Worm (Caenorhabditis elegans) whole organism, L1 larva: ENCODE data around the gene T21H3.5.
A peak's percentile ranks its signal among the peaks of the same experiment; 100 is the strongest.

Source experiments
- C04F5.9 ChIP-seq: sonication (generic microtip); optimal IDR thresholded peaks from 2 replicates; lab custom pipeline; 2016; ENCODE audit warnings: missing genetic modification characterization, missing compliant biosample characterization
- C16A3.4 ChIP-seq: fragments of 150-350 bp; optimal IDR thresholded peaks from 2 replicates; lab custom pipeline; 2014; ENCODE audit warnings: missing biosample characterization, missing genetic modification characterization
- F16B12.6 ChIP-seq: fragments of 150-350 bp; optimal IDR thresholded peaks from 2 replicates; lab custom pipeline; 2014; ENCODE audit warnings: missing biosample characterization, missing genetic modification characterization
- Y116A8C.19 ChIP-seq: sonication (generic microtip); optimal IDR thresholded peaks from 2 replicates; lab custom pipeline; 2016; ENCODE audit warnings: missing compliant biosample characterization, missing genetic modification characterization, borderline replicate concordance
- blmp-1 ChIP-seq: fragments of 150-350 bp; optimal IDR thresholded peaks from 2 replicates; lab custom pipeline; 2014; ENCODE audit warnings: missing biosample characterization, missing genetic modification characterization
- ceh-82 ChIP-seq, 3 experiments: fragments of 150-350 bp in 1 of 3; sonication (generic microtip) in 2 of 3; optimal IDR thresholded peaks; 2 replicates each; lab custom pipeline; 2014 to 2017; ENCODE audit warnings: missing biosample characterization in 3 of 3, missing genetic modification characterization in 3 of 3
- ceh-88 ChIP-seq: fragments of 200-800 bp; sonication (Bioruptor generic); IDR thresholded peaks from 2 replicates; pipeline ENCODE4 v1.3.6; 2022; ENCODE audit warnings: missing genetic modification characterization, missing compliant biosample characterization
- dpl-1 ChIP-seq, 3 experiments: fragments of 150-350 bp in 2 of 3; sonication (generic microtip) in 1 of 3; optimal IDR thresholded peaks; 2 replicates each; lab custom pipeline; 2014 to 2017; ENCODE audit warnings: missing biosample characterization in 3 of 3, missing genetic modification characterization in 3 of 3, missing genetic modification reagents in 3 of 3
- dsc-1 ChIP-seq: sonication (generic microtip); optimal IDR thresholded peaks from 2 replicates; lab custom pipeline; 2016; ENCODE audit warnings: mild to moderate bottlenecking, missing genetic modification characterization, missing compliant biosample characterization
- efl-1 ChIP-seq, 4 experiments: fragments of 150-350 bp; optimal IDR thresholded peaks in 3 of 4; peaks in 1 of 4; 1 replicate in 1 of 4; 2 replicates in 3 of 4; lab custom pipeline; 2014; ENCODE audit warnings: missing biosample characterization in 2 of 4, missing genetic modification characterization in 2 of 4, missing genetic modification reagents in 2 of 4
- elt-2 ChIP-seq: sonication (generic microtip); optimal IDR thresholded peaks from 2 replicates; lab custom pipeline; 2016; ENCODE audit warnings: missing genetic modification characterization, mild to moderate bottlenecking, inconsistent platforms, missing compliant biosample characterization, missing genetic modification reagents
- elt-3 ChIP-seq, 6 experiments: fragments of 150-350 bp in 1 of 6; sonication (generic microtip); optimal IDR thresholded peaks; 2 replicates each; lab custom pipeline; 2017 to 2018; ENCODE audit warnings: missing biosample characterization in 6 of 6, missing genetic modification characterization in 6 of 6, inconsistent platforms in 1 of 6
- ets-5 ChIP-seq: fragments of 200-800 bp; sonication (Bioruptor generic); IDR thresholded peaks from 2 replicates; pipeline ENCODE4 v1.3.6; 2022; ENCODE audit warnings: missing genetic modification characterization, missing compliant biosample characterization
- isw-1 ChIP-seq: fragments of 200-800 bp; sonication (Bioruptor generic); IDR thresholded peaks from 2 replicates; pipeline ENCODE4 v1.3.6; 2022; ENCODE audit warnings: missing genetic modification characterization, missing compliant biosample characterization
- lin-15B ChIP-seq: fragments of 150-350 bp; sonication (generic microtip); optimal IDR thresholded peaks from 3 replicates; lab custom pipeline; 2014; ENCODE audit warnings: missing biosample characterization, missing genetic modification characterization
- lin-35 ChIP-seq, 2 experiments: fragments of 150-350 bp; optimal IDR thresholded peaks; 2 replicates each; lab custom pipeline; 2014; ENCODE audit warnings: missing biosample characterization in 2 of 2, missing genetic modification characterization in 2 of 2, missing genetic modification reagents in 2 of 2
- lir-3 ChIP-seq: sonication (generic microtip); optimal IDR thresholded peaks from 2 replicates; lab custom pipeline; 2016; ENCODE audit warnings: mild to moderate bottlenecking, missing genetic modification characterization, moderate library complexity, missing compliant biosample characterization; ENCODE audit not compliant: poor library complexity
- lsy-2 ChIP-seq, 2 experiments: fragments of 150-350 bp; optimal IDR thresholded peaks; 2 replicates each; lab custom pipeline; 2014; ENCODE audit warnings: missing biosample characterization in 2 of 2, missing genetic modification characterization in 2 of 2
- mef-2 ChIP-seq: fragments of 150-350 bp; optimal IDR thresholded peaks from 2 replicates; lab custom pipeline; 2014; ENCODE audit warnings: missing biosample characterization, missing genetic modification characterization
- nhr-19 ChIP-seq: fragments of 200-800 bp; sonication (Bioruptor generic); conservative IDR thresholded peaks from 2 replicates; pipeline ENCODE4 v1.3.6; 2022; ENCODE audit warnings: missing genetic modification characterization, missing compliant biosample characterization
- nhr-20 ChIP-seq: sonication (generic microtip); optimal IDR thresholded peaks from 2 replicates; lab custom pipeline; 2016; ENCODE audit warnings: mild to moderate bottlenecking, missing genetic modification characterization, missing compliant biosample characterization
- nhr-28 ChIP-seq: fragments of 150-350 bp; optimal IDR thresholded peaks from 2 replicates; lab custom pipeline; 2014; ENCODE audit warnings: missing biosample characterization, missing genetic modification characterization
- nhr-47 ChIP-seq: sonication (generic microtip); optimal IDR thresholded peaks from 2 replicates; lab custom pipeline; 2016; ENCODE audit warnings: mild to moderate bottlenecking, missing genetic modification characterization, moderate library complexity, missing compliant biosample characterization
- nhr-71 ChIP-seq: sonication (generic microtip); optimal IDR thresholded peaks from 2 replicates; lab custom pipeline; 2016; ENCODE audit warnings: mild to moderate bottlenecking, missing genetic modification characterization, moderate library complexity, missing compliant biosample characterization
- nhr-76 ChIP-seq: sonication (generic microtip); optimal IDR thresholded peaks from 2 replicates; lab custom pipeline; 2017; ENCODE audit warnings: missing biosample characterization, missing genetic modification characterization
- nhr-77 ChIP-seq: fragments of 150-350 bp; optimal IDR thresholded peaks from 2 replicates; lab custom pipeline; 2014; ENCODE audit warnings: missing biosample characterization, missing genetic modification characterization
- nhr-84 ChIP-seq: sonication (generic microtip); optimal IDR thresholded peaks from 2 replicates; lab custom pipeline; 2017; ENCODE audit warnings: missing biosample characterization, missing genetic modification characterization
- nhr-90 ChIP-seq: sonication (generic microtip); optimal IDR thresholded peaks from 2 replicates; lab custom pipeline; 2016; ENCODE audit warnings: mild to moderate bottlenecking, missing genetic modification characterization, missing compliant biosample characterization; ENCODE audit not compliant: poor library complexity
- pag-3 ChIP-seq: sonication (generic microtip); optimal IDR thresholded peaks from 2 replicates; lab custom pipeline; 2017; ENCODE audit warnings: missing genetic modification characterization, mild to moderate bottlenecking, missing compliant biosample characterization, antibody characterized with exemption, borderline replicate concordance; ENCODE audit not compliant: insufficient read depth
- rnt-1 ChIP-seq: sonication (generic microtip); optimal IDR thresholded peaks from 2 replicates; lab custom pipeline; 2016; ENCODE audit warnings: mild to moderate bottlenecking, missing genetic modification characterization, moderate library complexity, missing compliant biosample characterization
- snpc-4 ChIP-seq: fragments of 150-350 bp; optimal IDR thresholded peaks from 2 replicates; lab custom pipeline; 2014; ENCODE audit warnings: missing biosample characterization, missing genetic modification characterization
- snu-23 ChIP-seq: sonication (generic microtip); optimal IDR thresholded peaks from 2 replicates; lab custom pipeline; 2016; ENCODE audit warnings: missing genetic modification characterization, missing compliant biosample characterization
- sptf-1 ChIP-seq: fragments of 150-350 bp; optimal IDR thresholded peaks from 2 replicates; lab custom pipeline; 2014; ENCODE audit warnings: missing biosample characterization, missing genetic modification characterization
- swsn-7 ChIP-seq: sonication (generic microtip); optimal IDR thresholded peaks from 2 replicates; lab custom pipeline; 2016; ENCODE audit warnings: missing genetic modification characterization, missing compliant biosample characterization
- tbx-2 ChIP-seq: sonication (generic microtip); optimal IDR thresholded peaks from 2 replicates; lab custom pipeline; 2016; ENCODE audit warnings: missing genetic modification characterization, missing compliant biosample characterization
- tlp-1 ChIP-seq: fragments of 150-350 bp; optimal IDR thresholded peaks from 2 replicates; lab custom pipeline; 2014; ENCODE audit warnings: missing biosample characterization, missing genetic modification characterization
- unc-30 ChIP-seq: sonication (generic microtip); optimal IDR thresholded peaks from 2 replicates; lab custom pipeline; 2017; ENCODE audit warnings: missing biosample characterization, missing genetic modification characterization
- unc-86 ChIP-seq: sonication (generic microtip); optimal IDR thresholded peaks from 2 replicates; lab custom pipeline; 2016; ENCODE audit warnings: missing genetic modification characterization, missing compliant biosample characterization
- unc-98 ChIP-seq: fragments of 200-800 bp; sonication (Bioruptor generic); IDR thresholded peaks from 2 replicates; pipeline ENCODE4 v1.3.6; 2022; ENCODE audit warnings: missing genetic modification characterization, missing compliant biosample characterization
- xbp-1 ChIP-seq: sonication (generic microtip); optimal IDR thresholded peaks from 2 replicates; lab custom pipeline; 2016; ENCODE audit warnings: missing genetic modification characterization, missing compliant biosample characterization
- zag-1 ChIP-seq: fragments of 150-350 bp; optimal IDR thresholded peaks from 2 replicates; lab custom pipeline; 2014; ENCODE audit warnings: missing biosample characterization, missing genetic modification characterization
- zip-4 ChIP-seq: fragments of 200-800 bp; sonication (Bioruptor generic); optimal IDR thresholded peaks from 2 replicates; lab custom pipeline; 2018; ENCODE audit warnings: mild to moderate bottlenecking, missing genetic modification characterization, moderate library complexity, missing compliant biosample characterization
- ztf-11 ChIP-seq, 2 experiments: sonication (generic microtip); optimal IDR thresholded peaks; 2 replicates each; lab custom pipeline; 2016 to 2017; ENCODE audit warnings: missing genetic modification characterization in 2 of 2, missing biosample characterization in 1 of 2, missing compliant biosample characterization in 1 of 2
- ztf-4 ChIP-seq: fragments of 150-350 bp; optimal IDR thresholded peaks from 2 replicates; lab custom pipeline; 2014; ENCODE audit warnings: missing biosample characterization, missing genetic modification characterization

Gene T21H3.5

DNA sequence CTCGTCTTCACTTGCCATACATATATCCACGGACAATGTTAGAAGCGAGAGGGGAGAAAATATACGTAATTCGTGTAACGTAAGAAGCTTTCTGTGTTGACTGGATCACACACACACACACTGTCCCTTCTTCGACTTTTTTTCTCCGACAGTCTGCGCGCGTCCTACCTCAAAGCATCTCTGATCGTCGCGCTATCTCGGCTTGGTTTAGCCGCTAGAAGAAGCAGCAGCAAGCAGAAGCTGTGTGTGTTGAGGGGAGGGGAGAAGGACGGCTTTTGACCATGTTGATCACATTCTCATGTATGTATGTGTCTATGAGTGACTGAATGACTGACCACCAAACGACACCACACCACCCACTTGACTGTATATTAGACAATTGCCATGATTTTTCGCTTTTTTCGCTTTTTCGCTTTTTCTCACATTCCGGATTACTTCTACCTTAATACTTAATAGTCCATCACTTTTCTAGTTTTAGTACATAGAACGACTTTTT is at the start of gene T21H3.5:
TSS of gene T21H3.5 (minus strand) at position 98 of the 496 bp plus-strand sequence.
- TF ChIP-seq nhr-28 (tag; lab: Kevin White, UChicago) (no peak), blmp-1 (peak; percentile 33)
- TF ChIP-seq, all 84 proteins: peak for 1

DNA sequence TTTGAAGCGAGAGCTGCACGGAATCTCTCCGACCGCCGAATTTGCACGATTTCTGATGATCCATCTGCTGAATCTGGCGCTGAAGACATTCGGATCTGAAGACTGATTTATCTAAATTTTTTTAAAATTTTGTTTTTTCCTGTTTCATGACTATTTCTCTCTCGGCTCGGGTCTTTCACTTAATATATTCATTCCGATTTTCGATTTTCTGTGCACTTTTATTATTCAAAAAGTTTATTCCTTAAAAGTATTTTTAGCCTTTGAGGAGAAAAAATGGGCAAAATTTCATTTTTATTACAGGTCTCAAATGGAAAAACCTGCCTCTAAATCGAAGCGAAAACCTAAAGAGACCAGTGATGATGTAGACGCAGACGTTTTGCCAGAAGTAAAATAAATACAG is 43.5 kb upstream of the T21H3.5 start, which contains the start of gene Y50D4A.1:
TSS of gene Y50D4A.1 (plus strand) at position 301 of the 400 bp plus-strand sequence.
- TF ChIP-seq nhr-77 (tag; lab: Kevin White, UChicago) = no peak
- no peak for TF ChIP-seq elt-3 (tag; optimal IDR thresholded peaks at IDR 0.05; lab: Kevin White, UChicago)
- no peak for TF ChIP-seq dsc-1 (tag; lab: Kevin White, UChicago)
- TF ChIP-seq tbx-2 = no peak
- no peak for TF ChIP-seq ztf-4 (tag; lab: Kevin White, UChicago)
- no peak for TF ChIP-seq nhr-76 (tag; lab: Kevin White, UChicago)
- no peak for TF ChIP-seq F16B12.6 (tag; lab: Kevin White, UChicago)
- no peak for TF ChIP-seq nhr-71 (tag; lab: Kevin White, UChicago)
- no peak for TF ChIP-seq snu-23 (GFP tag; lab: Kevin White, UChicago)
- no peak for TF ChIP-seq C04F5.9 (tag; lab: Kevin White, UChicago)
- TF ChIP-seq nhr-28 (tag; lab: Kevin White, UChicago) = no peak
- TF ChIP-seq C16A3.4 (tag; lab: Kevin White, UChicago) = no peak
- no peak for TF ChIP-seq pag-3 (tag; lab: Kevin White, UChicago)
- no peak for TF ChIP-seq sptf-1 (tag; lab: Kevin White, UChicago)
- TF ChIP-seq rnt-1 (tag; lab: Kevin White, UChicago) = no peak
- TF ChIP-seq unc-98 (GFP tag; lab: Robert Waterston, UW) = no peak
- TF ChIP-seq nhr-20 (tag; lab: Kevin White, UChicago) = no peak

DNA sequence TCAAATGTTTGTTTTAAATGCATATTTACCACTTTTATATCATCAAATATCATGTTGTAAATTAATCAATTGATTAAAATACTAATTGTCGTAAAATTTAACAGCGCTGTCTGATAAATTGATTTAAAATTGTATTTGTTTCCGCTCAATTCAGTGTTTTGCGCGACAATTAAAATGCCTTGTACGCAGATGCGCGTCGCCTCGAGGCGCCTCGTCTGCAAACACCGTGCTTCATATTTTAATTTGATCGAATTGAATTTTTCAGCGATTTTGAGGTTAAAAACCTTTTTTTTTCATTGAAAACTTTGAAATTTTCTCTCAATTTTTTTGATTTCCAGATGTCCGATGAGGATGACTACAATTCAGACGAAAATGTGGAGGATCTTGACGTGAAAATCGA is 42.9 kb upstream of the T21H3.5 start, which contains the start of gene Y50D4A.5:
TSS of gene Y50D4A.5 (plus strand) at position 337 of the 400 bp plus-strand sequence.
- TF ChIP-seq xbp-1 (tag; lab: Kevin White, UChicago) = peak; percentile 11
- TF ChIP-seq lsy-2 (tag; optimal IDR thresholded peaks at IDR 0.05; lab: Kevin White, UChicago) = peak in 1 of 2 experiments; percentile 53
- peak; percentile 58 for TF ChIP-seq nhr-19 (GFP tag; lab: Robert Waterston, UW)
- no peak for TF ChIP-seq tlp-1 (tag; lab: Kevin White, UChicago)
- peak; percentile 28 for TF ChIP-seq tbx-2
- TF ChIP-seq snu-23 (GFP tag; lab: Kevin White, UChicago) = peak; percentile 36
- peak in 1 of 2 experiments; percentile 66 for TF ChIP-seq efl-1 (optimal IDR thresholded peaks at IDR 0.05; lab: Kevin White, UChicago)
- TF ChIP-seq efl-1 (GFP tag; optimal IDR thresholded peaks at IDR 0.05 in 1 of 2; lab: Kevin White, UChicago) = peak; percentile 72 to 96
- peak; percentile 12 for TF ChIP-seq swsn-7 (tag; lab: Kevin White, UChicago)
- TF ChIP-seq unc-86 (tag; lab: Kevin White, UChicago) = no peak
- peak; percentile 31 for TF ChIP-seq dsc-1 (tag; lab: Kevin White, UChicago)
- TF ChIP-seq ceh-88 = 0 out of 2 replicates have a peak, but pooled peaks have one; percentile 9
- TF ChIP-seq isw-1 (GFP tag; lab: Robert Waterston, UW) = peak; percentile 45
- TF ChIP-seq unc-30 (tag; lab: Kevin White, UChicago) = no peak
- TF ChIP-seq nhr-47 (tag; lab: Kevin White, UChicago) = peak; percentile 47
- TF ChIP-seq F16B12.6 (tag; lab: Kevin White, UChicago) = peak; percentile 78
- TF ChIP-seq dpl-1 (GFP tag; optimal IDR thresholded peaks at IDR 0.05; lab: Kevin White, UChicago) = peak; percentile 46 to 75 (median 65)
- TF ChIP-seq blmp-1 = no peak
- peak; percentile 7 for TF ChIP-seq nhr-90 (tag; lab: Kevin White, UChicago)
- peak; percentile 24 to 80 for TF ChIP-seq lin-35 (GFP tag; optimal IDR thresholded peaks at IDR 0.05; lab: Kevin White, UChicago)
- peak; percentile 14 for TF ChIP-seq nhr-20 (tag; lab: Kevin White, UChicago)
- TF ChIP-seq zag-1 = no peak
- TF ChIP-seq, all 84 proteins: peak for 16

DNA sequence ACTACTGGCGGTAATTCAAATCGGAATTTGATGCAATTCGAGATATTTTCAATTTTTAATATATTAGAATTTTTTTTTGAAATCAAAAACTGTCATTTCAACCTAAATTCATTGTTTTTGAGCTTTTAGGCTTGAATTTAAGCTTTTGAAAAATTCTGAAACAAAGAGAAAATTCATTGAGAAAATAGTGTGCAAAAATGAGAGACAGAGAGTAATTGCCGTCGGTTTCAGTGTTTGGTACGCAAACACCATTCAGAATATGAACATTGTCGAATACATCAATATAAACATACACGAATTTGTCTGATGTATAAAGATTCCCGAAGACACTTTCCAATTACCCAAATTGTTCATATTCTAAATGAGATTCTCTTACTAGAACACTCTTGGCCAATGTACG is 37.6 kb upstream of the T21H3.5 start:
- no peak for TF ChIP-seq zip-4 (GFP tag; lab: Kevin White, UChicago)
- no peak for TF ChIP-seq sptf-1 (tag; lab: Kevin White, UChicago)
- TF ChIP-seq lin-15B = peak; percentile 8
- TF ChIP-seq ceh-82 (tag; optimal IDR thresholded peaks at IDR 0.05; lab: Kevin White, UChicago) = no peak
- no peak for TF ChIP-seq ets-5 (GFP tag; lab: Robert Waterston, UW)
- TF ChIP-seq lsy-2 (tag; optimal IDR thresholded peaks at IDR 0.05; lab: Kevin White, UChicago) = peak in 1 of 2 experiments; percentile 26
- peak in 1 of 3 experiments; percentile 42 for TF ChIP-seq dpl-1 (GFP tag; optimal IDR thresholded peaks at IDR 0.05; lab: Kevin White, UChicago)
- no peak for TF ChIP-seq nhr-90 (tag; lab: Kevin White, UChicago)
- no peak for TF ChIP-seq elt-2
- no peak for TF ChIP-seq Y116A8C.19
- TF ChIP-seq snpc-4 (tag; lab: Kevin White, UChicago) = no peak
- peak; percentile 23 for TF ChIP-seq nhr-71 (tag; lab: Kevin White, UChicago)
- TF ChIP-seq lir-3 (tag; lab: Kevin White, UChicago) = no peak
- TF ChIP-seq nhr-84 = no peak
- TF ChIP-seq snu-23 (GFP tag; lab: Kevin White, UChicago) = peak; percentile 27
- TF ChIP-seq ztf-11 (tag; optimal IDR thresholded peaks at IDR 0.05; lab: Kevin White, UChicago) = no peak
- peak; percentile 10 for TF ChIP-seq nhr-20 (tag; lab: Kevin White, UChicago)
- no peak for TF ChIP-seq mef-2 (tag; lab: Kevin White, UChicago)
